Worm (Caenorhabditis elegans) whole organism, L4 larva: Measurements from ENCODE around the gene F54A3.6.

Source experiments
- aha-1 ChIP-seq: fragments of 150-350 bp; peaks from one replicate; lab custom pipeline; 2014; ENCODE audit warnings: missing biosample characterization, missing genetic modification characterization
- ceh-28 ChIP-seq: fragments of 150-350 bp; optimal IDR thresholded peaks from 2 replicates; lab custom pipeline; 2014; ENCODE audit warnings: missing biosample characterization, missing genetic modification reagents, missing genetic modification characterization
- dpl-1 ChIP-seq: fragments of 150-350 bp; optimal IDR thresholded peaks from 2 replicates; lab custom pipeline; 2014; ENCODE audit warnings: missing biosample characterization, missing genetic modification reagents, missing genetic modification characterization
- egl-27 ChIP-seq: sonication (generic microtip); optimal IDR thresholded peaks from 3 replicates; lab custom pipeline; 2017; ENCODE audit warnings: missing biosample characterization, missing genetic modification reagents, missing genetic modification characterization
- egl-43 ChIP-seq: fragments of 200-800 bp; sonication (Bioruptor generic); IDR thresholded peaks from 2 replicates; pipeline ENCODE4 v1.3.6; 2022; ENCODE audit warnings: missing genetic modification reagents, missing genetic modification characterization, missing compliant biosample characterization
- fkh-10 ChIP-seq: fragments of 150-350 bp; optimal IDR thresholded peaks from 2 replicates; lab custom pipeline; 2014; ENCODE audit warnings: missing biosample characterization, missing genetic modification reagents, missing genetic modification characterization
- madf-9 ChIP-seq: fragments of 200-800 bp; sonication (Bioruptor generic); conservative IDR thresholded peaks from 2 replicates; pipeline ENCODE4 v1.3.6; 2022; ENCODE audit warnings: missing genetic modification reagents, missing genetic modification characterization, missing compliant biosample characterization
- nhr-28 ChIP-seq: fragments of 150-350 bp; optimal IDR thresholded peaks from 2 replicates; lab custom pipeline; 2014; ENCODE audit warnings: missing biosample characterization, missing genetic modification characterization
- nhr-41 ChIP-seq: fragments of 200-800 bp; sonication (Bioruptor generic); IDR thresholded peaks from 2 replicates; pipeline ENCODE4 v1.3.6; 2022; ENCODE audit warnings: missing genetic modification reagents, missing genetic modification characterization, missing compliant biosample characterization
- nhr-48 ChIP-seq: sonication (generic microtip); optimal IDR thresholded peaks from 2 replicates; lab custom pipeline; 2016; ENCODE audit warnings: mild to moderate bottlenecking, missing genetic modification characterization, missing compliant biosample characterization
- nhr-77 ChIP-seq: fragments of 150-350 bp; optimal IDR thresholded peaks from 2 replicates; lab custom pipeline; 2014; ENCODE audit warnings: missing biosample characterization, missing genetic modification characterization
- pqm-1 ChIP-seq: sonication (generic microtip); optimal IDR thresholded peaks from 2 replicates; lab custom pipeline; 2017; ENCODE audit warnings: missing biosample characterization, missing genetic modification characterization
- zag-1 ChIP-seq: fragments of 150-350 bp; optimal IDR thresholded peaks from 2 replicates; lab custom pipeline; 2014; ENCODE audit warnings: missing biosample characterization, missing genetic modification characterization
- ztf-11 ChIP-seq: fragments of 150-350 bp; optimal IDR thresholded peaks from 2 replicates; lab custom pipeline; 2014; ENCODE audit warnings: missing biosample characterization, missing genetic modification characterization

- TF ChIP-seq ztf-11 (no peak), nhr-77 (tag; lab: Kevin White, UChicago) (no peak), nhr-48 (no peak), egl-43 (GFP tag; lab: Robert Waterston, UW) (no peak), nhr-28 (tag; lab: Kevin White, UChicago) (no peak), aha-1 (tag; lab: Kevin White, UChicago) (no peak), fkh-10 (no peak), egl-27 (no peak), pqm-1 (tag; lab: Kevin White, UChicago) (no peak), dpl-1 (no peak), zag-1 (tag; lab: Kevin White, UChicago) (no peak), nhr-41 (GFP tag; lab: Robert Waterston, UW) (no peak), ceh-28 (tag; lab: Kevin White, UChicago) (peak; percentile 71), madf-9 (GFP tag; lab: Robert Waterston, UW) (no peak)
Measured at ce11 chrII:2192267-2192666, 40.0 kb downstream of the F54A3.6 start.
